Worm (Caenorhabditis elegans) whole organism, L3 larva: Measurements from ENCODE around the gene F01F1.15.

Experiments used
- aly-2 ChIP-seq: fragments of 150-350 bp; optimal IDR thresholded peaks from 2 replicates; lab custom pipeline; 2014; ENCODE audit warnings: missing biosample characterization, missing genetic modification characterization
- ama-1 ChIP-seq: fragments of 150-350 bp; optimal IDR thresholded peaks from 2 replicates; lab custom pipeline; 2018
- ceh-16 ChIP-seq: sonication (generic microtip); optimal IDR thresholded peaks from 2 replicates; lab custom pipeline; 2017; ENCODE audit warnings: missing biosample characterization, missing genetic modification characterization
- ceh-82 ChIP-seq: fragments of 150-350 bp; optimal IDR thresholded peaks from 2 replicates; lab custom pipeline; 2014; ENCODE audit warnings: missing biosample characterization, missing genetic modification characterization
- ceh-9 ChIP-seq: sonication (generic microtip); optimal IDR thresholded peaks from 2 replicates; lab custom pipeline; 2018; ENCODE audit warnings: missing biosample characterization, missing genetic modification characterization
- daf-12 ChIP-seq: fragments of 150-350 bp; optimal IDR thresholded peaks from 2 replicates; lab custom pipeline; 2014; ENCODE audit warnings: missing biosample characterization, missing genetic modification reagents, missing genetic modification characterization
- egl-27 ChIP-seq: sonication (generic microtip); optimal IDR thresholded peaks from 4 replicates; lab custom pipeline; 2017; ENCODE audit warnings: missing biosample characterization, missing genetic modification reagents, missing genetic modification characterization
- elt-1 ChIP-seq: fragments of 150-350 bp; optimal IDR thresholded peaks from 2 replicates; lab custom pipeline; 2014; ENCODE audit warnings: missing biosample characterization, missing genetic modification characterization
- elt-2 ChIP-seq: sonication (generic microtip); optimal IDR thresholded peaks from 2 replicates; lab custom pipeline; 2016; ENCODE audit warnings: missing genetic modification reagents, mild to moderate bottlenecking, missing genetic modification characterization, missing compliant biosample characterization
- elt-3 ChIP-seq, 3 experiments: fragments of 150-350 bp in 1 of 3; sonication (generic microtip) in 2 of 3; optimal IDR thresholded peaks; 2 replicates in 2 of 3; 4 replicates in 1 of 3; lab custom pipeline; 2014 to 2017; ENCODE audit warnings: missing biosample characterization in 3 of 3, missing genetic modification characterization in 3 of 3
- fkh-2 ChIP-seq: fragments of 150-350 bp; optimal IDR thresholded peaks from 2 replicates; lab custom pipeline; 2014; ENCODE audit warnings: missing biosample characterization, missing genetic modification reagents, missing genetic modification characterization
- fos-1 ChIP-seq: fragments of 150-350 bp; optimal IDR thresholded peaks from 2 replicates; lab custom pipeline; 2014; ENCODE audit warnings: missing biosample characterization, missing genetic modification characterization
- hmg-11 ChIP-seq: sonication (generic microtip); optimal IDR thresholded peaks from 2 replicates; lab custom pipeline; 2016; ENCODE audit warnings: missing genetic modification characterization, missing compliant biosample characterization
- jun-1 ChIP-seq: fragments of 150-350 bp; optimal IDR thresholded peaks from 2 replicates; lab custom pipeline; 2014; ENCODE audit warnings: missing biosample characterization, missing genetic modification reagents, missing genetic modification characterization
- lin-15B ChIP-seq: fragments of 150-350 bp; optimal IDR thresholded peaks from 2 replicates; lab custom pipeline; 2014; ENCODE audit warnings: missing biosample characterization, missing genetic modification characterization
- lsy-12 ChIP-seq: sonication (generic microtip); optimal IDR thresholded peaks from 2 replicates; lab custom pipeline; 2016; ENCODE audit warnings: mild to moderate bottlenecking, missing genetic modification characterization, missing compliant biosample characterization
- mdl-1 ChIP-seq: fragments of 150-350 bp; optimal IDR thresholded peaks from 2 replicates; lab custom pipeline; 2014; ENCODE audit warnings: missing biosample characterization, missing genetic modification characterization
- mml-1 ChIP-seq: fragments of 150-350 bp; sonication (generic microtip); optimal IDR thresholded peaks from 3 replicates; lab custom pipeline; 2014; ENCODE audit warnings: missing biosample characterization, missing genetic modification characterization
- nfya-1 ChIP-seq: sonication (generic microtip); optimal IDR thresholded peaks from 2 replicates; lab custom pipeline; 2017; ENCODE audit warnings: missing genetic modification characterization, mild to moderate bottlenecking, missing compliant biosample characterization, antibody characterized with exemption, moderate library complexity; ENCODE audit not compliant: insufficient read depth
- nhr-23 ChIP-seq: fragments of 150-350 bp; optimal IDR thresholded peaks from 2 replicates; lab custom pipeline; 2014; ENCODE audit warnings: missing biosample characterization, missing genetic modification reagents, missing genetic modification characterization
- nhr-237 ChIP-seq: fragments of 150-350 bp; optimal IDR thresholded peaks from 2 replicates; lab custom pipeline; 2014; ENCODE audit warnings: missing biosample characterization, missing genetic modification characterization
- nhr-25 ChIP-seq: sonication (generic microtip); optimal IDR thresholded peaks from 2 replicates; lab custom pipeline; 2017; ENCODE audit warnings: missing biosample characterization, missing genetic modification characterization
- nhr-28 ChIP-seq: fragments of 150-350 bp; optimal IDR thresholded peaks from 2 replicates; lab custom pipeline; 2014; ENCODE audit warnings: missing biosample characterization, missing genetic modification characterization
- nhr-43 ChIP-seq: sonication (generic microtip); optimal IDR thresholded peaks from 2 replicates; lab custom pipeline; 2016; ENCODE audit warnings: mild to moderate bottlenecking, missing genetic modification characterization, missing compliant biosample characterization; ENCODE audit not compliant: poor library complexity, severe bottlenecking
- nhr-67 ChIP-seq: fragments of 150-350 bp; optimal IDR thresholded peaks from 2 replicates; lab custom pipeline; 2014; ENCODE audit warnings: missing biosample characterization, missing genetic modification characterization
- pha-4 ChIP-seq: fragments of 150-350 bp; optimal IDR thresholded peaks from 2 replicates; lab custom pipeline; 2014; ENCODE audit warnings: missing biosample characterization, missing genetic modification reagents, missing genetic modification characterization
- pqm-1 ChIP-seq: fragments of 150-350 bp; optimal IDR thresholded peaks from 2 replicates; lab custom pipeline; 2017; ENCODE audit warnings: missing biosample characterization, missing genetic modification characterization, inconsistent platforms
- sea-2 ChIP-seq: fragments of 150-350 bp; sonication (generic microtip); optimal IDR thresholded peaks from 4 replicates; lab custom pipeline; 2014; ENCODE audit warnings: missing biosample characterization, missing genetic modification reagents, missing genetic modification characterization
- skn-1 ChIP-seq: fragments of 150-350 bp; optimal IDR thresholded peaks from 2 replicates; lab custom pipeline; 2014; ENCODE audit warnings: missing biosample characterization, missing genetic modification characterization
- tbx-2 ChIP-seq: sonication (generic microtip); optimal IDR thresholded peaks from 2 replicates; lab custom pipeline; 2016; ENCODE audit warnings: mild to moderate bottlenecking, missing genetic modification characterization, missing compliant biosample characterization
- unc-62 ChIP-seq: fragments of 150-350 bp; sonication (generic microtip); optimal IDR thresholded peaks from 4 replicates; lab custom pipeline; 2014; ENCODE audit warnings: missing biosample characterization, missing genetic modification reagents, missing genetic modification characterization
- ztf-11 ChIP-seq: fragments of 150-350 bp; optimal IDR thresholded peaks from 2 replicates; lab custom pipeline; 2014; ENCODE audit warnings: missing biosample characterization, missing genetic modification characterization
- ztf-4 ChIP-seq: fragments of 150-350 bp; optimal IDR thresholded peaks from 2 replicates; lab custom pipeline; 2014; ENCODE audit warnings: missing biosample characterization, missing genetic modification characterization

The F01F1.15 gene

DNA sequence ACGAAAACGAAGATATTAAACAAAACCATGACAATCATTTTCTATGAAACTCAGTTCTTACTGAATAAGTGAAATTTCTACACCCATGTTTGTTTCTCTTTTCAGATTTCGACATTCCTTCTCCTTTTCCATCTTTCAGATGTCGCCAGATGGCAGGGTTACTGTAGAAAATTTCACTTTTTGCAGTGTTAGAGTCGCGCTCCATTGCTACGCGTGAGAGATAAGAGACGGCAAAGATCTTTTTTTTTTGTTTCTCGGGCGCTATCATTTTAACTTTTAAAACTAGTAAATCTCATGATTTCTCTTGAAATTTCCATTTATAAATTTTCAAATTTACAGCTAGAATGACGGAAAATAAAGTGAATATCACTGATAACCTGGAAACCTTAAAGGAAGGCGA, 8.9 kb upstream of the F01F1.15 start, which contains the start of the genes mig-21 and F01F1.2:
TSS of gene mig-21 (minus strand) at position 166 of the 400 bp plus-strand sequence.
TSS of gene F01F1.2 (plus strand) at position 340 of the 400 bp plus-strand sequence.
- peak; percentile 27 for TF ChIP-seq lin-15B
- peak; percentile 12 for TF ChIP-seq pha-4
- TF ChIP-seq nfya-1, result peak; percentile 34
- no peak for TF ChIP-seq daf-12 (tag; lab: Kevin White, UChicago)
- TF ChIP-seq hmg-11 (tag; lab: Kevin White, UChicago), result no peak
- TF ChIP-seq ceh-16 (tag; lab: Kevin White, UChicago), result no peak
- TF ChIP-seq tbx-2 (tag; lab: Kevin White, UChicago), result no peak
- no peak for TF ChIP-seq nhr-28 (tag; lab: Kevin White, UChicago)

DNA sequence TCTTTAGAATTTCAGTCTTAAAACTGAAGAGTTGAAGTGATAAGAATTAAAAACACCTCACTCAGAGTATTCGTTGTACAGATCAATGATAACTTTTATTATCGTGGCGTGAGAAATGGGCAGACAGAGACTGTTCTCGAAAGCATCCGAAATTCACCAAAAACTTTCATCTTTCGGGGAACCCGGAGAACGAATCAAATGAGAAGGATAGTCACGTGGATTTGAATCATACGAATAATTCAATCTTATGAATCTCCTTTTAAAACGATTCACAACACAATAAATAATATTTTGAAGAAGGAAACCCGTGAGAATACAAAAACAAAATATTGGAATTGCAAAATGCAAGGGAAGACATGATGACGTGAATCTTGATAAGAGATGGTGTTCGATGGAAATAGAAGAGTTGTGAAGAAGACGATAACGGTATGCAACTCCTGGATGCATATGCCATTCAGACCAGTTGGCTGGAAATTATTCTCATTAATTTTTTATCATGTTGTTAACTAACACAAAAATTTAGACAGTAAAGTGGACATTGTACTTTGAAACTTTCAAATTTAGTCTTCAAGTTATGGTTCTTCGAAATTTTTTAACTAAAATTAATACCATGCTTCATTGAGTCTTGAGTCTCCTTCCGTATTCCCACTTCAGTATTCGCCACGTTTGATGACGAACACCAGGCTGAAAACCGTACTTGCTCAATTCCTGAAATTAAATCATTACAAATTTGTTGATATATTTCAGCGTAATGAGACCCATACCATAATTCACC, 7.7 kb upstream of the F01F1.15 start:
- TF ChIP-seq elt-1 (no peak), elt-2 (tag; lab: Kevin White, UChicago) (peak; percentile 51), mml-1 (tag; lab: Kevin White, UChicago) (no peak), mdl-1 (tag; lab: Kevin White, UChicago) (no peak), nhr-23 (tag; lab: Kevin White, UChicago) (peak; percentile 10)
- TF ChIP-seq, all 47 proteins: peak for 2

DNA sequence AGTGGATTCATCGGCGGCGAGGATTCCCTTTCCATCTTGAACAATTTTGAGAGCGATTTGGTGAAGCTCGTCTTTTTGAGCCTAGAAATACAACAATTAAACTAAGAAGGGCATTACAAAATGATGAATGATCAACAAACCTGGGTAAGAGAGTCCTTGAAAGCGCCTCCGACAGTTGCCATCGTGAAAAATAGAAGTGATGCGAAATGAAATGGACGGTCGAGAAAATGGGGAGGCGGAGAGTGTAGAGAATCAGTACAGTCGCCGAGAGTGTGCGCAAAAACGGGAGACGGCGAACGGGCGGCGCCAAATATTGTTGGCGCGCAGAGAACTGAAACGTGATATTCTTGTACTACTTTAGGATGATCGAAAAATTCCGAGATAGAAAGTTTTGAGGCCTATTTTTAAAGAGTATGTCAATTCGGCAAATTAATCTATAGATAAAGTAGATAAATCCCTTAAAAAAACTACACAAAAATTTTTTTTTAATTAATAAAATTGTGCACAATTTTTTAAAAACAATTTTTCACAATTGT, 6.9 kb upstream of the F01F1.15 start, which contains the start of gene aldo-2:
TSS of gene aldo-2 (minus strand) at position 486 of the 536 bp plus-strand sequence.
- TF ChIP-seq fkh-2 (tag; lab: Kevin White, UChicago) (no peak), nhr-23 (tag; lab: Kevin White, UChicago) (peak; percentile 43), nhr-25 (tag; lab: Kevin White, UChicago) (peak; percentile 58), elt-2 (tag; lab: Kevin White, UChicago) (peak; percentile 3), lsy-12 (peak; percentile 27), skn-1 (tag; lab: Kevin White, UChicago) (no peak), ceh-82 (tag; lab: Kevin White, UChicago) (no peak), ama-1 (peak; percentile 93), lin-15B (peak; percentile 42), nhr-67 (tag; lab: Kevin White, UChicago) (no peak), ztf-4 (tag; lab: Kevin White, UChicago) (no peak), pha-4 (peak; percentile 64), elt-3 (tag; optimal IDR thresholded peaks at IDR 0.05; lab: Kevin White, UChicago) (peak in 1 of 3 experiments; percentile 7), nhr-28 (tag; lab: Kevin White, UChicago) (no peak), nhr-43 (tag; lab: Kevin White, UChicago) (no peak), egl-27 (no peak)
- TF ChIP-seq, all 47 proteins: peak for 8

DNA sequence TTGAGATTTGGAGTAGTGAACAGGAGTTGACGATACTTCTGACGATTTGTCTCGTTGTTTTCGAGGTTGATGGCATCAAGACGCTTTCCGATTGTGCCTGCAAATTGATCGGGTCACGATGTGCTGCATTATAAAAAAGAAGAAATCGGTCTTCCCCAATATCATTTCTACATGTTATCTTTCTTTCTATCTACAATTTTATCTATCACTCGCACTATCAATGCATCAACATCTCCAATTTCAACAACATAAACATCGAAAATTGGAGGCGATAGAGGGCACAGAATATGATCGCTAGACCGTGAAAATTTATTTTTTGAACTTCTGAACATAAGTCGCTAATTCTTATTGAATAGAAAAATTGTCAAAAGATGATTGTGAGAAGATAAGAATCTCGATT, 6.4 kb upstream of the F01F1.15 start:
- TF ChIP-seq elt-2 (tag; lab: Kevin White, UChicago), result peak; percentile 48
- TF ChIP-seq nhr-28 (tag; lab: Kevin White, UChicago), result no peak
- TF ChIP-seq unc-62, result no peak
- TF ChIP-seq elt-1, result peak; percentile 64
- no peak for TF ChIP-seq pqm-1
- no peak for TF ChIP-seq fos-1

DNA sequence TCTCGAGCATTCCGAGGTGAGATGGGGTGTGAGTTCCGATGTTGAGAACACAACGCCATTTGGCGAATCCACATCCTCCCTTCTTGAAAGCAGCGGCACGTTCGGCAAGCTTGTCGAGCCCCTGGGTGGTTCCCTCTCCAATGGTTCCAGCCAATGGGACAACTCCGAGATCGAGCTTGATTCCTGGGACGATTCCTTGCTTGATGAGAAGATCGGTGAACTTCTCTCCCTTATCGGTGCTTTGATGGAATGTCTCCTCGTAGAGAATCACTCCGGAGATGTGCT, 6.0 kb upstream of the F01F1.15 start:
- TF ChIP-seq sea-2 (GFP tag; lab: Kevin White, UChicago) (no peak), ceh-9 (tag; lab: Kevin White, UChicago) (no peak), ztf-11 (no peak), nhr-237 (tag; lab: Kevin White, UChicago) (no peak), pha-4 (no peak), unc-62 (no peak), aly-2 (no peak), jun-1 (tag; lab: Kevin White, UChicago) (no peak), nfya-1 (no peak)
